4 worm cellular contexts compared by ENCODE assay signal in genomic region chrX:4861413-4861812, ce11.
A peak's percentile ranks its signal among the peaks of the same experiment; 100 is the strongest.
TF ChIP-seq lines count a peak whose summit lies in the region.

No protein-coding gene starts in this region.

TF ChIP-seq in whole organism, L1 larva, 84 proteins besides CTCF, POLR2A, EP300 and RAD21 (continues in another document):
- TF ChIP-seq ceh-82 (tag; optimal IDR thresholded peaks at IDR 0.05; lab: Kevin White, UChicago) (no peak), unc-86 (tag; optimal IDR thresholded peaks at IDR 0.05; lab: Kevin White, UChicago) (no peak), nhr-20 (tag; optimal IDR thresholded peaks at IDR 0.05; lab: Kevin White, UChicago) (peak; percentile 27), Y116A8C.19 (tag; optimal IDR thresholded peaks at IDR 0.05; lab: Kevin White, UChicago; ENCODE audit: borderline replicate concordance) (no peak), lin-15B (tag; optimal IDR thresholded peaks at IDR 0.05; lab: Kevin White, UChicago) (no peak), mep-1 (tag; optimal IDR thresholded peaks at IDR 0.05; lab: Kevin White, UChicago) (peak; percentile 42), tbx-2 (tag; optimal IDR thresholded peaks at IDR 0.05; lab: Kevin White, UChicago) (no peak), lir-3 (tag; optimal IDR thresholded peaks at IDR 0.05; lab: Kevin White, UChicago; ENCODE audit: poor library complexity) (no peak), efl-3 (GFP tag; optimal IDR thresholded peaks at IDR 0.05; lab: Kevin White, UChicago) (no peak), ceh-63 (GFP tag; optimal IDR thresholded peaks at IDR 0.05; lab: Kevin White, UChicago) (no peak), unc-30 (tag; optimal IDR thresholded peaks at IDR 0.05; lab: Kevin White, UChicago) (no peak), zip-4 (GFP tag; optimal IDR thresholded peaks at IDR 0.05; lab: Kevin White, UChicago) (no peak), nhr-77 (tag; optimal IDR thresholded peaks at IDR 0.05; lab: Kevin White, UChicago) (no peak), irx-1 (tag; optimal IDR thresholded peaks at IDR 0.05; lab: Kevin White, UChicago) (no peak), nhr-19 (GFP tag; conservative IDR thresholded peaks at IDR 0.05; lab: Robert Waterston, UW) (no peak), nhr-71 (tag; optimal IDR thresholded peaks at IDR 0.05; lab: Kevin White, UChicago) (peak; percentile 6), rnt-1 (tag; optimal IDR thresholded peaks at IDR 0.05; lab: Kevin White, UChicago) (no peak), C04F5.9 (tag; optimal IDR thresholded peaks at IDR 0.05; lab: Kevin White, UChicago) (no peak), ceh-90 (tag; optimal IDR thresholded peaks at IDR 0.05; lab: Kevin White, UChicago) (no peak), isw-1 (GFP tag; IDR thresholded peaks at IDR 0.05; lab: Robert Waterston, UW) (no peak), pqm-1 (tag; optimal IDR thresholded peaks at IDR 0.05; lab: Kevin White, UChicago) (no peak), swsn-7 (tag; optimal IDR thresholded peaks at IDR 0.05; lab: Kevin White, UChicago) (no peak), lin-35 (GFP tag; optimal IDR thresholded peaks at IDR 0.05; lab: Kevin White, UChicago) (no peak), hpl-2 (GFP tag; optimal IDR thresholded peaks at IDR 0.05; lab: Kevin White, UChicago) (no peak)

TF ChIP-seq in whole organism, L2 larva, 48 proteins besides CTCF, POLR2A, EP300 and RAD21:
- TF ChIP-seq gmeb-1 (tag; optimal IDR thresholded peaks at IDR 0.05; lab: Kevin White, UChicago) = peak; percentile 2
- no peak for TF ChIP-seq unc-55 (GFP tag; optimal IDR thresholded peaks at IDR 0.05; lab: Kevin White, UChicago)
- TF ChIP-seq nhr-25 (tag; optimal IDR thresholded peaks at IDR 0.05; lab: Kevin White, UChicago) = peak; percentile 37

TF ChIP-seq in whole organism, L3 larva, 47 proteins besides CTCF, POLR2A, EP300 and RAD21:
- no peak for TF ChIP-seq unc-39 (tag; optimal IDR thresholded peaks at IDR 0.05; lab: Kevin White, UChicago)
- TF ChIP-seq elt-1 (tag; optimal IDR thresholded peaks at IDR 0.05; lab: Kevin White, UChicago) = peak; percentile 78
- TF ChIP-seq elt-3 (tag; optimal IDR thresholded peaks at IDR 0.05; lab: Kevin White, UChicago) = no peak
- TF ChIP-seq ceh-28 (tag; optimal IDR thresholded peaks at IDR 0.05; lab: Kevin White, UChicago) = no peak
- no peak for TF ChIP-seq zag-1 (tag; optimal IDR thresholded peaks at IDR 0.05; lab: Kevin White, UChicago)
- no peak for TF ChIP-seq hmg-11 (tag; optimal IDR thresholded peaks at IDR 0.05; lab: Kevin White, UChicago)
- no peak for TF ChIP-seq ama-1 (optimal IDR thresholded peaks at IDR 0.05; lab: Kevin White, UChicago)
- no peak for TF ChIP-seq nhr-77 (tag; optimal IDR thresholded peaks at IDR 0.05; lab: Kevin White, UChicago)
- no peak for TF ChIP-seq lin-39 (tag; optimal IDR thresholded peaks at IDR 0.05; lab: Kevin White, UChicago)
- no peak for TF ChIP-seq fos-1 (tag; optimal IDR thresholded peaks at IDR 0.05; lab: Kevin White, UChicago)
- TF ChIP-seq pha-4 (tag; optimal IDR thresholded peaks at IDR 0.05; lab: Kevin White, UChicago) = peak; percentile 1
- TF ChIP-seq ZK546.5 (tag; optimal IDR thresholded peaks at IDR 0.05; lab: Kevin White, UChicago) = no peak
- no peak for TF ChIP-seq nhr-23 (tag; optimal IDR thresholded peaks at IDR 0.05; lab: Kevin White, UChicago)
- no peak for TF ChIP-seq tbx-2 (tag; optimal IDR thresholded peaks at IDR 0.05; lab: Kevin White, UChicago)
- TF ChIP-seq unc-62 (GFP tag; optimal IDR thresholded peaks at IDR 0.05; lab: Kevin White, UChicago) = no peak
- no peak for TF ChIP-seq nhr-43 (tag; optimal IDR thresholded peaks at IDR 0.05; lab: Kevin White, UChicago; ENCODE audit: poor library complexity, severe bottlenecking)
- TF ChIP-seq nhr-67 (tag; optimal IDR thresholded peaks at IDR 0.05; lab: Kevin White, UChicago) = no peak
- no peak for TF ChIP-seq daf-12 (tag; optimal IDR thresholded peaks at IDR 0.05; lab: Kevin White, UChicago)
- no peak for TF ChIP-seq sea-2 (GFP tag; optimal IDR thresholded peaks at IDR 0.05; lab: Kevin White, UChicago)
- TF ChIP-seq elt-2 (tag; optimal IDR thresholded peaks at IDR 0.05; lab: Kevin White, UChicago) = peak; percentile 1
- TF ChIP-seq nhr-28 (tag; optimal IDR thresholded peaks at IDR 0.05; lab: Kevin White, UChicago) = no peak
- no peak for TF ChIP-seq R02D3.7 (tag; optimal IDR thresholded peaks at IDR 0.05; lab: Kevin White, UChicago)
- TF ChIP-seq pqm-1 (tag; optimal IDR thresholded peaks at IDR 0.05; lab: Kevin White, UChicago) = no peak
- TF ChIP-seq ztf-11 (tag; optimal IDR thresholded peaks at IDR 0.05; lab: Kevin White, UChicago) = no peak
- TF ChIP-seq lin-15B (tag; optimal IDR thresholded peaks at IDR 0.05; lab: Kevin White, UChicago) = no peak
- TF ChIP-seq fkh-2 (tag; optimal IDR thresholded peaks at IDR 0.05; lab: Kevin White, UChicago) = no peak
- no peak for TF ChIP-seq jun-1 (tag; optimal IDR thresholded peaks at IDR 0.05; lab: Kevin White, UChicago)
- TF ChIP-seq mml-1 (tag; optimal IDR thresholded peaks at IDR 0.05; lab: Kevin White, UChicago) = no peak
- TF ChIP-seq aly-2 (tag; optimal IDR thresholded peaks at IDR 0.05; lab: Kevin White, UChicago) = no peak
- TF ChIP-seq nhr-76 (tag; optimal IDR thresholded peaks at IDR 0.05; lab: Kevin White, UChicago) = no peak
- TF ChIP-seq fkh-10 (GFP tag; optimal IDR thresholded peaks at IDR 0.05; lab: Kevin White, UChicago) = no peak
- peak; percentile 37 for TF ChIP-seq nhr-25 (tag; optimal IDR thresholded peaks at IDR 0.05; lab: Kevin White, UChicago)
- no peak for TF ChIP-seq ceh-16 (tag; optimal IDR thresholded peaks at IDR 0.05; lab: Kevin White, UChicago)

TF ChIP-seq in whole organism, L4 larva, 104 proteins besides CTCF, POLR2A, EP300 and RAD21:
- no peak for TF ChIP-seq T26A8.4 (GFP tag; IDR thresholded peaks at IDR 0.05; lab: Robert Waterston, UW)
- no peak for TF ChIP-seq daf-16 (GFP tag; optimal IDR thresholded peaks at IDR 0.05; lab: Kevin White, UChicago)
- peak; percentile 63 for TF ChIP-seq daf-16 (tag; optimal IDR thresholded peaks at IDR 0.05; lab: Kevin White, UChicago)
- TF ChIP-seq pqm-1 (tag; optimal IDR thresholded peaks at IDR 0.05; lab: Kevin White, UChicago) = peak; percentile 58

Comparison
In these comparisons a context has a peak if more than half of its experiments do, and no peak if none do; other contexts are left out.
1. Of the 29 proteins assayed by ChIP-seq in both whole organism, L4 larva and whole organism, L1 larva: peak only in whole organism, L4 larva: pqm-1; only in whole organism, L1 larva: mep-1; in both: none; in neither: 26; mixed calls (peak in some experiments, not most) for 1.